Worm (Caenorhabditis elegans): ENCODE measurements around the gene trxr-2.

- TF ChIP-seq unc-62 (GFP tag; optimal IDR thresholded peaks at IDR 0.05) (no peak), elt-1 (tag; optimal IDR thresholded peaks at IDR 0.05) (no peak), ceh-82 (tag; optimal IDR thresholded peaks at IDR 0.05) (no peak), nhr-23 (tag; optimal IDR thresholded peaks at IDR 0.05) (no peak), fos-1 (tag; optimal IDR thresholded peaks at IDR 0.05) (no peak), sem-4 (tag; optimal IDR thresholded peaks at IDR 0.05) (peak; percentile 50), egl-27 (tag; optimal IDR thresholded peaks at IDR 0.05) (no peak), unc-39 (tag; optimal IDR thresholded peaks at IDR 0.05) (no peak), aly-2 (tag; optimal IDR thresholded peaks at IDR 0.05) (no peak), blmp-1 (tag; optimal IDR thresholded peaks at IDR 0.05; ENCODE audit: insufficient read depth) (no peak), dmd-4 (tag; optimal IDR thresholded peaks at IDR 0.05) (no peak), ama-1 (optimal IDR thresholded peaks at IDR 0.05) (no peak), elt-3 (tag; optimal IDR thresholded peaks at IDR 0.05) (no peak), mbf-1 (tag; optimal IDR thresholded peaks at IDR 0.05) (no peak)
These were observed 42.6 kb downstream of the trxr-2 start, which contains the start of the genes ZK643.5 and ZK643.2 for ce11 chrIII:8956146-8956646.
